Fruit fly (Drosophila melanogaster): Measurements from ENCODE around the gene nAChRbeta3.

nAChRbeta3 gene

dm6 chr2L:510534-511014 is 34.4 kb upstream of the nAChRbeta3 start:
- TF ChIP-seq sna (GFP tag; IDR thresholded peaks at IDR 0.05; ENCODE audit: partially characterized antibody) (no peak), BtbVII (GFP tag; optimal IDR thresholded peaks at IDR 0.05) (peak; percentile 74), Nf-YB (GFP tag; optimal IDR thresholded peaks at IDR 0.05) (peak; percentile 75), B-H1 (GFP tag; IDR thresholded peaks at IDR 0.05) (peak; percentile 14; the same call in 1 of the 3 replicates), unc-4 (GFP tag; IDR thresholded peaks at IDR 0.05; ENCODE audit: partially characterized antibody) (no peak), ken (GFP tag; IDR thresholded peaks at IDR 0.05) (no peak), NC2β (GFP tag; optimal IDR thresholded peaks at IDR 0.05) (peak; percentile 79), h (optimal IDR thresholded peaks at IDR 0.05) (no peak), Nf-YC (tag; optimal IDR thresholded peaks at IDR 0.05) (peak; percentile 71), Bteb2 (GFP tag; optimal IDR thresholded peaks at IDR 0.05) (peak; percentile 58), phol (tag; optimal IDR thresholded peaks at IDR 0.05) (peak; percentile 16), cato (GFP tag; optimal IDR thresholded peaks at IDR 0.05; ENCODE audit: borderline replicate concordance) (peak; percentile 54), CG5180 (GFP tag; optimal IDR thresholded peaks at IDR 0.05) (peak; percentile 70), CG11398 (GFP tag; optimal IDR thresholded peaks at IDR 0.05) (peak; percentile 91), CG17829 (tag; optimal IDR thresholded peaks at IDR 0.05) (peak; percentile 48), Oli (tag; optimal IDR thresholded peaks at IDR 0.05) (peak; percentile 7), CG10543 (GFP tag; optimal IDR thresholded peaks at IDR 0.05) (peak; percentile 79), Hr51 (GFP tag; optimal IDR thresholded peaks at IDR 0.05) (peak; percentile 23 to 64), CG4424 (GFP tag; optimal IDR thresholded peaks at IDR 0.05) (peak; percentile 52), onecut (GFP tag; IDR thresholded peaks at IDR 0.05) (peak; percentile 76), CG7271 (tag; optimal IDR thresholded peaks at IDR 0.05) (peak; percentile 73), CG15479 (GFP tag; optimal IDR thresholded peaks at IDR 0.05) (peak; percentile 92), jing (GFP tag; optimal IDR thresholded peaks at IDR 0.05) (peak; percentile 14), pfk (GFP tag; optimal IDR thresholded peaks at IDR 0.05) (peak; percentile 58), Med (GFP tag) (peak; percentile 93), kni (GFP tag; optimal IDR thresholded peaks at IDR 0.05) (peak; percentile 92), odd (GFP tag; optimal IDR thresholded peaks at IDR 0.05) (peak; percentile 84), Sry-δ (GFP tag; optimal IDR thresholded peaks at IDR 0.05) (no peak), CG10267 (tag; optimal IDR thresholded peaks at IDR 0.05) (peak; percentile 65), CG9876 (GFP tag; optimal IDR thresholded peaks at IDR 0.05) (peak; percentile 65), pb (GFP tag; optimal IDR thresholded peaks at IDR 0.05) (peak; percentile 60), vnd (GFP tag; IDR thresholded peaks at IDR 0.05; ENCODE audit: partially characterized antibody) (no peak), Camta (GFP tag; optimal IDR thresholded peaks at IDR 0.05) (peak; percentile 72), pita (GFP tag; optimal IDR thresholded peaks at IDR 0.05) (no peak), CG11723 (GFP tag; optimal IDR thresholded peaks at IDR 0.05) (peak; percentile 65), shn (GFP tag; optimal IDR thresholded peaks at IDR 0.05) (peak; percentile 61), ems (GFP tag; optimal IDR thresholded peaks at IDR 0.05) (peak; percentile 2), ap (GFP tag; IDR thresholded peaks at IDR 0.05) (no peak), Sin3A (optimal IDR thresholded peaks at IDR 0.05) (no peak), Jarid2 (GFP tag; optimal IDR thresholded peaks at IDR 0.05) (peak; percentile 68), CG3995 (GFP tag; optimal IDR thresholded peaks at IDR 0.05) (no peak), CG31365 (tag; optimal IDR thresholded peaks at IDR 0.05) (peak; percentile 60), CG2120 (GFP tag; optimal IDR thresholded peaks at IDR 0.05) (peak; percentile 18), Opbp (GFP tag; IDR thresholded peaks at IDR 0.05; ENCODE audit: partially characterized antibody) (no peak), Eip74EF (GFP tag; optimal IDR thresholded peaks at IDR 0.05) (no peak), CG32767 (GFP tag; IDR thresholded peaks at IDR 0.05) (peak; percentile 86), Lhr (GFP tag; optimal IDR thresholded peaks at IDR 0.05) (peak; percentile 76), CG10959 (GFP tag; IDR thresholded peaks at IDR 0.05) (peak; percentile 21; the same call in 1 of the 2 replicates), otp (GFP tag; IDR thresholded peaks at IDR 0.05) (peak; percentile 47; the same call in 1 of the 3 replicates), tup (GFP tag; optimal IDR thresholded peaks at IDR 0.05) (peak; percentile 39)

Measured in whole organism, embryonic.